Worm (Caenorhabditis elegans) whole organism, L2 larva: ENCODE data around the gene irld-30.
"Not testable (repeated sequence)": the region's sequence is repeated elsewhere in the genome, so short reads cannot be mapped to it uniquely, and the experiment has no call there.

Experiments used
- R02D3.7 ChIP-seq: fragments of 150-350 bp; optimal IDR thresholded peaks from 2 replicates; lab custom pipeline; 2014; ENCODE audit warnings: missing biosample characterization, missing genetic modification characterization
- Y55F3AM.14 ChIP-seq: fragments of 200-800 bp; sonication (Bioruptor generic); optimal IDR thresholded peaks from 2 replicates; lab custom pipeline; 2018; ENCODE audit warnings: mild to moderate bottlenecking, missing genetic modification characterization, missing compliant biosample characterization
- ZK546.5 ChIP-seq: sonication (generic microtip); optimal IDR thresholded peaks from 2 replicates; lab custom pipeline; 2017; ENCODE audit warnings: missing biosample characterization, missing genetic modification characterization
- alr-1 ChIP-seq: fragments of 150-350 bp; optimal IDR thresholded peaks from 2 replicates; lab custom pipeline; 2014; ENCODE audit warnings: missing biosample characterization, missing genetic modification characterization
- aly-2 ChIP-seq: fragments of 150-350 bp; optimal IDR thresholded peaks from 2 replicates; lab custom pipeline; 2014; ENCODE audit warnings: missing biosample characterization, missing genetic modification characterization
- ama-1 ChIP-seq: fragments of 150-350 bp; optimal IDR thresholded peaks from 2 replicates; lab custom pipeline; 2018; ENCODE audit warnings: inconsistent platforms
- ceh-16 ChIP-seq: fragments of 150-350 bp; optimal IDR thresholded peaks from 2 replicates; lab custom pipeline; 2014; ENCODE audit warnings: missing biosample characterization, missing genetic modification characterization
- crh-2 ChIP-seq: sonication (generic microtip); optimal IDR thresholded peaks from 2 replicates; lab custom pipeline; 2017; ENCODE audit warnings: missing biosample characterization, missing genetic modification characterization
- dmd-4 ChIP-seq: sonication (generic microtip); optimal IDR thresholded peaks from 2 replicates; lab custom pipeline; 2017; ENCODE audit warnings: missing biosample characterization, missing genetic modification characterization
- elt-1 ChIP-seq: fragments of 150-350 bp; optimal IDR thresholded peaks from 2 replicates; lab custom pipeline; 2014; ENCODE audit warnings: missing biosample characterization, missing genetic modification characterization
- fos-1 ChIP-seq: fragments of 150-350 bp; optimal IDR thresholded peaks from 2 replicates; lab custom pipeline; 2014; ENCODE audit warnings: missing biosample characterization, missing genetic modification characterization
- gmeb-1 ChIP-seq: fragments of 150-350 bp; optimal IDR thresholded peaks from 2 replicates; lab custom pipeline; 2014; ENCODE audit warnings: missing biosample characterization, missing genetic modification characterization
- lin-13 ChIP-seq: fragments of 150-350 bp; optimal IDR thresholded peaks from 2 replicates; lab custom pipeline; 2014; ENCODE audit warnings: missing biosample characterization, missing genetic modification reagents, missing genetic modification characterization
- lin-39 ChIP-seq: fragments of 150-350 bp; optimal IDR thresholded peaks from 2 replicates; lab custom pipeline; 2014; ENCODE audit warnings: missing biosample characterization, missing genetic modification reagents, missing genetic modification characterization
- lsy-2 ChIP-seq, 2 experiments: fragments of 150-350 bp in 1 of 2; sonication (generic microtip) in 1 of 2; optimal IDR thresholded peaks; 2 replicates each; lab custom pipeline; 2014 to 2017; ENCODE audit warnings: missing biosample characterization in 2 of 2, missing genetic modification characterization in 2 of 2
- mab-5 ChIP-seq: fragments of 150-350 bp; optimal IDR thresholded peaks from 2 replicates; lab custom pipeline; 2014; ENCODE audit warnings: missing biosample characterization, missing genetic modification characterization
- mbf-1 ChIP-seq: sonication (generic microtip); optimal IDR thresholded peaks from 2 replicates; lab custom pipeline; 2017; ENCODE audit warnings: missing biosample characterization, missing genetic modification characterization
- mdl-1 ChIP-seq, 2 experiments: fragments of 150-350 bp in 1 of 2; sonication (generic microtip) in 1 of 2; optimal IDR thresholded peaks; 2 replicates each; lab custom pipeline; 2017; ENCODE audit warnings: missing biosample characterization in 2 of 2, missing genetic modification characterization in 2 of 2
- nhr-10 ChIP-seq: sonication (generic microtip); optimal IDR thresholded peaks from 2 replicates; lab custom pipeline; 2017; ENCODE audit warnings: missing biosample characterization, missing genetic modification characterization
- nhr-12 ChIP-seq: fragments of 150-350 bp; optimal IDR thresholded peaks from 2 replicates; lab custom pipeline; 2014; ENCODE audit warnings: missing biosample characterization, missing genetic modification characterization
- nhr-129 ChIP-seq: fragments of 150-350 bp; optimal IDR thresholded peaks from 2 replicates; lab custom pipeline; 2014; ENCODE audit warnings: missing biosample characterization, missing genetic modification characterization
- nhr-6 ChIP-seq: fragments of 150-350 bp; optimal IDR thresholded peaks from 2 replicates; lab custom pipeline; 2014; ENCODE audit warnings: missing biosample characterization, missing genetic modification characterization
- peb-1 ChIP-seq: fragments of 150-350 bp; optimal IDR thresholded peaks from 2 replicates; lab custom pipeline; 2014; ENCODE audit warnings: missing biosample characterization, missing genetic modification characterization
- sem-4 ChIP-seq: fragments of 150-350 bp; optimal IDR thresholded peaks from 2 replicates; lab custom pipeline; 2014; ENCODE audit warnings: missing biosample characterization, missing genetic modification reagents, missing genetic modification characterization
- skn-1 ChIP-seq: sonication (generic microtip); optimal IDR thresholded peaks from 2 replicates; lab custom pipeline; 2017; ENCODE audit warnings: missing biosample characterization, missing genetic modification characterization
- sma-3 ChIP-seq: sonication (generic microtip); optimal IDR thresholded peaks from 2 replicates; lab custom pipeline; 2016; ENCODE audit warnings: missing genetic modification reagents, missing genetic modification characterization, missing compliant biosample characterization
- sma-9 ChIP-seq, 2 experiments: fragments of 150-350 bp in 1 of 2; sonication (generic microtip) in 1 of 2; optimal IDR thresholded peaks; 2 replicates each; lab custom pipeline; 2014 to 2016; ENCODE audit warnings: missing genetic modification characterization in 2 of 2, mild to moderate bottlenecking in 1 of 2, missing biosample characterization in 1 of 2, missing compliant biosample characterization in 1 of 2, missing genetic modification reagents in 1 of 2, moderate library complexity in 1 of 2
- snpc-4 ChIP-seq: fragments of 150-350 bp; optimal IDR thresholded peaks from 2 replicates; lab custom pipeline; 2014; ENCODE audit warnings: missing biosample characterization, missing genetic modification characterization
- unc-39 ChIP-seq: fragments of 150-350 bp; optimal IDR thresholded peaks from 2 replicates; lab custom pipeline; 2014; ENCODE audit warnings: missing biosample characterization, missing genetic modification characterization
- unc-55 ChIP-seq: fragments of 150-350 bp; sonication (generic microtip); optimal IDR thresholded peaks from 3 replicates; lab custom pipeline; 2014; ENCODE audit warnings: missing biosample characterization, missing genetic modification reagents, missing genetic modification characterization
- zag-1 ChIP-seq: fragments of 150-350 bp; optimal IDR thresholded peaks from 2 replicates; lab custom pipeline; 2014; ENCODE audit warnings: missing biosample characterization, missing genetic modification characterization
- ztf-11 ChIP-seq: sonication (generic microtip); optimal IDR thresholded peaks from 2 replicates; lab custom pipeline; 2017; ENCODE audit warnings: missing biosample characterization, missing genetic modification characterization
- ztf-4 ChIP-seq: fragments of 150-350 bp; optimal IDR thresholded peaks from 2 replicates; lab custom pipeline; 2014; ENCODE audit warnings: missing biosample characterization, missing genetic modification characterization

Gene irld-30

DNA sequence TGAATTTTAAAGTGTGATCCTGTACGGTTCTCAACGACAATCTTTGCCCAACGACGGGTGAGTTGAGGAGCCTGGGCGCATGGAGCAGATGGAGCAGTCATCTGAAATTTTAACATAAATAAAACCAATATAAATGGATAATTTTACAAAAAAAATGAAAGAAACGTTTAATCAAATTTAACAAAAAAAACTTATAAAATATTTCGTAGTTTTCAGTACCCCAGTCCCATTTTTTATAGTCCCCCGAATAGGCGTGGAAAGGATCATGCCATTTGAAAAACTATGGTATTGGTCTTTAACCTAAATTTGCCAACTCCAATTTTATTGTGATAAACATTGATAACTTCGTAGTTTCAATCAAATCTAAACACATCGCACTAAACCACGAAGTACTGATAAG lies 16.1 kb downstream of the irld-30 start, which contains the start of gene pud-3:
Gene pud-3, minus strand, starts transcription at position 101 of the 400 bp plus-strand sequence.
- no peak for TF ChIP-seq mbf-1 (tag; lab: Kevin White, UChicago)
- TF ChIP-seq ceh-16 (tag; lab: Kevin White, UChicago): no peak
- no peak for TF ChIP-seq lin-13 (GFP tag; lab: Kevin White, UChicago)

DNA sequence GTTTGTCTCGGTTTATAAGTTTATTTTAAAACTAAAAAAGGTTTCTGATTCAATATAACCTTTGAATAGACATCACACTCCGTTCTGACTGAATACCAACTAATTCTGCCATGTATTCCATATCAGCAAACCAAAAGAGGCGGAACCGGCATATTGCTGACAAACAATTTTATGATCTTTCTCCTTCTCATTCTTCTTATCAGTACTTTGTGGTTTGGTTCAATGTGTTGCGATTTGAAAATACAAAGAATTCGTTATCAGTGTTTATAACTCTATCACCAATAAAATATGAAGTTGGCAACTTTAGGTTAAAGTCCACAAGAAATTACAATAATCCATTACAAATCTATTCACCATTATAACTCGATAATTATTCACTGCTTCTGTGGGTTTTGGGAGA lies 16.9 kb downstream of the irld-30 start:
- TF ChIP-seq crh-2 (tag; lab: Kevin White, UChicago) (peak; percentile 19), gmeb-1 (no peak), sma-9 (GFP tag; optimal IDR thresholded peaks at IDR 0.05; lab: Kevin White, UChicago) (peak; percentile 78), sma-9 (tag; optimal IDR thresholded peaks at IDR 0.05; lab: Kevin White, UChicago) (no peak), fos-1 (tag; lab: Kevin White, UChicago) (peak; percentile 72), zag-1 (tag; lab: Kevin White, UChicago) (no peak), skn-1 (tag; lab: Kevin White, UChicago) (peak; percentile 80), lsy-2 (tag; optimal IDR thresholded peaks at IDR 0.05; lab: Kevin White, UChicago) (no peak)

DNA sequence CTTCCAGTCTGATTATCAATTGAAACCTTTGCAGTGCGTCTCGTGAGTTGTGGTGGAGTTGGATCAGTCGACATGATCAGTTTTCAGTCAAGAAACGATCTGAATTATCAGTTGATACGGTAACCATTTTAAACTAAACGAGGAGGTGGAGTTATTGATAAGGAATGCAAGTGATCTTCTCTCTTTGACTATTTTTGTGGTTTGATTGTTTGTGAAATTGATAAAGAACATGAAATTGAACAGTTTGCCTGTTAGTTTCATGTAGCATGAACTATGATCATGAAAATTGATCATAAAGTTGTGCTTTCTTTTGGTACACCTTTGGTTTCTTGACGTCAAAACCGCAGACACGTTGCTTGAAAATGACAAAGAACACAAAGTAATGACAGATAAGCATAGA lies 18.7 kb downstream of the irld-30 start, which contains the start of gene pud-1.2:
Gene pud-1.2, minus strand, starts transcription at position 101 of the 400 bp plus-strand sequence.
- not testable (repeated sequence) for TF ChIP-seq R02D3.7 (tag; lab: Kevin White, UChicago); gmeb-1; sma-3

DNA sequence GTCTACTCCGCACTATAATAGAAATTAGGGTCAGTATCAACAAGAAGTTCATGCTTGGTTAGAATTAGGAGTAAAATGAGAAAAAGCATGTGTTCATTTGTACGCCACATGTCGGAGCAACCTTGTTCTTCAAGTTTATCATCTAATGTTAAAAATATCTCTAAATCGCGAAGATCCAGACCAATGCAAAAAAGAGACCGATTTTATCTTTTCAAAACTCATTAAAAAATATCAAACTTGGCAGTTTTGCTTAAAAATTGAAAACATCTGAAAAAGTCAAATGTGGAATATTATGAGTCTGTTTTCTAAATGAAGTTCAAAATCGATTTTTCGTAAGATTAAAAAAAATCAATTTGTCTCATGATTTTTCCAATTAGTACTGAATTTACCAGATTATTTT lies 20.2 kb downstream of the irld-30 start, which contains the start of gene Y19D10B.6:
Gene Y19D10B.6, minus strand, starts transcription at position 101 of the 400 bp plus-strand sequence.
- TF ChIP-seq unc-55 (GFP tag; lab: Kevin White, UChicago); elt-1 (tag; lab: Kevin White, UChicago); dmd-4 (tag; lab: Kevin White, UChicago): not testable (repeated sequence)

DNA sequence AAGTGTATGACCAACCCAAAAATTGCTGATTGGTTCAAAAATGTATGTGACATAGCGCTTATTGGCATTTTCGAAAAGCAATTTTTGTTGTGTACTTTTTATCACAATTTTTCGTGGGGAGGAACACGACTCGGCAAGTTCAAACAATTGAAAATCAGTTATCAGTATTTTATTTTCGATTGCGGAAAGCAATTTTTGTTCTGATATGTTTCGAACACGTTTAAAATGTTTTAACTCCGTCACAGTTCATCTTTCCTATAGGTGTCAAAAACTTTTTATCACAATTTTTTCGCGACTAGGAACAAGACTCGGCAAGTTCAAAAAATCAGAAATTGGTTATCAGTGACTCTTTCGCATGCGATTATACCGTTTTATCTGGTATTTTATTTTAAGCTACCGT lies 32.9 kb downstream of the irld-30 start:
- no peak for TF ChIP-seq Y55F3AM.14
- TF ChIP-seq lin-39 (tag; lab: Kevin White, UChicago): no peak
- TF ChIP-seq sma-9 (GFP tag; optimal IDR thresholded peaks at IDR 0.05; lab: Kevin White, UChicago): peak; percentile 32
- TF ChIP-seq sma-9 (tag; optimal IDR thresholded peaks at IDR 0.05; lab: Kevin White, UChicago): no peak
- TF ChIP-seq R02D3.7 (tag; lab: Kevin White, UChicago): no peak
- TF ChIP-seq aly-2 (tag; lab: Kevin White, UChicago): no peak
- peak; percentile 89 for TF ChIP-seq fos-1 (tag; lab: Kevin White, UChicago)
- no peak for TF ChIP-seq mdl-1 (tag; optimal IDR thresholded peaks at IDR 0.05; lab: Kevin White, UChicago)
- no peak for TF ChIP-seq nhr-6 (tag; lab: Kevin White, UChicago)

DNA sequence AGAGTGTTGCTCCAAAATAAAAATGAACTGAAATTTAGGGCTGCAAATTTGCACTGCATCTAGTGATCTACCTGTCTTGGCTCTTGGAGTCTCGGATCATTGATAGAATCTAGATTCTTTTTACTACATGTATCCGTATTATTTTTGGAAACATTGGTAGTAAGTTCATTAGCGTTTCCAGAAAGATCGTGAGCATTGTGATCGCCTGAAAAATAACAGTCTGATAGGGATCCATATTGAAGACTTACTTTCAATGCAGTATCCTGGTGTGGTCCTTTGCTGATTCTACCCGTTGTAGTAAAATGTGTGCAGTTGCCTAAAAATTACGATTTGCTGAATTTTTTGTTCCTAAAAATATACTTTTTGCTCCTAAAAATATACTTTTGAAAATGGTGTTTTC lies 34.8 kb downstream of the irld-30 start:
- TF ChIP-seq sem-4 (no peak), nhr-12 (no peak), peb-1 (tag; lab: Kevin White, UChicago) (no peak), ztf-4 (tag; lab: Kevin White, UChicago) (no peak), gmeb-1 (no peak), nhr-129 (no peak), dmd-4 (tag; lab: Kevin White, UChicago) (no peak)

DNA sequence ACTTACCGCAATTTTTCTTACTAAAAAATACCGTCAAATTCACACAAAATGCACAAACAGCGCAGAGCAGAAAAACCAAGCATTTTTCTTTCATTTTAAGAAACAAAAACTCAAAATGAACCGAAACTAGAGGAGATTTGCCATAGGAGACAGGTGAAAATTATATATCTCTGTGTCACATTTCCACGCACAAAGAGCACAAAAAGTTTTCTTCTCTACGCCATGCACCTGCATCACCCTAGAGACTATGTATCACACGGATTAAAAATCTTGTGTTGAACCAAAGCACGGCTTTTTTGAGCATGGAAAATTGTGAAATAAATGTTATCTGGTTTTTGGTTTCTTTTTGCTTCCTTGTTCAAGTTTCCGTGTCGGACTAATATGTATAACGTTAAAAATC lies 37.4 kb downstream of the irld-30 start, which contains the start of gene irld-15:
Gene irld-15, minus strand, starts transcription at position 101 of the 400 bp plus-strand sequence.
- TF ChIP-seq lin-39 (tag; lab: Kevin White, UChicago): no peak
- no peak for TF ChIP-seq ama-1 (lab: Kevin White, UChicago)
- TF ChIP-seq ceh-16 (tag; lab: Kevin White, UChicago): no peak
- no peak for TF ChIP-seq fos-1 (tag; lab: Kevin White, UChicago)
- TF ChIP-seq mab-5 (tag; lab: Kevin White, UChicago): no peak
- TF ChIP-seq unc-39 (tag; lab: Kevin White, UChicago): no peak
- no peak for TF ChIP-seq aly-2 (tag; lab: Kevin White, UChicago)
- TF ChIP-seq sem-4: no peak
- no peak for TF ChIP-seq snpc-4 (tag; lab: Kevin White, UChicago)
- no peak for TF ChIP-seq unc-55 (GFP tag; lab: Kevin White, UChicago)
- TF ChIP-seq nhr-10 (tag; lab: Kevin White, UChicago): no peak
- TF ChIP-seq zag-1 (tag; lab: Kevin White, UChicago): no peak
- no peak for TF ChIP-seq elt-1 (tag; lab: Kevin White, UChicago)
- TF ChIP-seq mbf-1 (tag; lab: Kevin White, UChicago): no peak
- TF ChIP-seq alr-1 (tag; lab: Kevin White, UChicago): no peak
- TF ChIP-seq crh-2 (tag; lab: Kevin White, UChicago): no peak
- no peak for TF ChIP-seq ztf-11 (tag; lab: Kevin White, UChicago)
- no peak for TF ChIP-seq ZK546.5 (tag; lab: Kevin White, UChicago)
